ENCODE assay signal across 4 fruit fly cellular contexts in the genomic region with DNA sequence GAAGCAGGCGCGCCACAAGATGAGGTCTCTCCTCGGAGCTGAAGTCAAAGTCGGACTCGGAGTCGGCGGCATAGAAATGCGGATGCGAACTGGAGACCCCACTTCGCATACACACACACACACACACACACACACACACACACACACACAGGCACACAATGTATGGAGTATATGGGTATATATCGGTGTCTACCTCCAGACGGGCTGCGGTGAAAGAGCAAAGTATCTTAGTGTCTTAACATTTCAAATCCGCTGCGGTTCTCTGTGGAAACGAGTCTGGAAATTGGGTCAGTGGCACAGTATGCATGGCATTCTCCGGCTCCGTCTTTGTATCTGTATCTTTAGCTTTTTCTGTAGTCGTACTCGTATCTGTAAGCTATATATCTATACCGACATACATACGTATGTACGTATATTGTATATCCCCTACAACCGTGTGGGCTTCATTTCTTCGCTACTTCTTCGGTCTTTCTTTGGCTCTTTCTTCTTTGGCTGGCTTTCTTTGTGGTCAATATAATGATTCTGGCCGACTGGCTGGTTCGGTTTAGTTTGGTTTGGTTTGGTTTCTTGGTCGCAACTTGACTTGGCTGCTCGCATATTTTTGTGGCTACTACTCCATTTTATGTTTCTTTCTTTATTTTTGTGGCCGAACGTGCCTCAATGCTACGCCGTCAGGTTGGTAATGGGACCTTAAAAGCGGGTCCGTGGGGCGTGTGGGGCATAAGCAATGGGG.
A peak's percentile ranks its signal among the peaks of the same experiment; 100 is the strongest.
TF ChIP-seq lines count a peak whose summit lies in the region.

No protein-coding gene starts in this region.

- no peak for TF ChIP-seq CTCF in whole organism, embryonic (GFP tag; optimal IDR thresholded peaks at IDR 0.05; lab: Kevin White, UChicago)

TF ChIP-seq in whole organism, embryonic, 481 proteins besides CTCF, POLR2A, EP300 and RAD21:
- TF ChIP-seq CG18619 (GFP tag; optimal IDR thresholded peaks at IDR 0.05; lab: Kevin White, UChicago) (no peak), CG2199 (GFP tag; IDR thresholded peaks at IDR 0.05; lab: Robert Waterston, UW) (peak; percentile 62; the same call in 1 of the 3 replicates), oc (tag; optimal IDR thresholded peaks at IDR 0.05; lab: Kevin White, UChicago) (peak; percentile 27), pros (GFP tag; optimal IDR thresholded peaks at IDR 0.05; lab: Kevin White, UChicago) (peak; percentile 86), Spps (tag; optimal IDR thresholded peaks at IDR 0.05; lab: Kevin White, UChicago) (no peak), sd (tag; optimal IDR thresholded peaks at IDR 0.05; lab: Kevin White, UChicago) (peak; percentile 66), vvl (GFP tag; IDR thresholded peaks at IDR 0.05; lab: Robert Waterston, UW) (peak; percentile 58; the same call in 1 of the 2 replicates), chm (GFP tag; IDR thresholded peaks at IDR 0.05; lab: Robert Waterston, UW) (no peak), Aef1 (GFP tag; IDR thresholded peaks at IDR 0.05; lab: Robert Waterston, UW) (no peak), Med (GFP tag; lab: Kevin White, UChicago) (peak; percentile 20), kni (GFP tag; optimal IDR thresholded peaks at IDR 0.05; lab: Kevin White, UChicago) (peak; percentile 80), cg (GFP tag; optimal IDR thresholded peaks at IDR 0.05; lab: Kevin White, UChicago) (peak; percentile 71)

TF ChIP-seq in whole organism, prepupa, 60 proteins besides CTCF, POLR2A, EP300 and RAD21 (continues in another document):
- TF ChIP-seq CG11762 (GFP tag; optimal IDR thresholded peaks at IDR 0.05; lab: Kevin White, UChicago; ENCODE audit: insufficient read depth) (no peak), fkh (GFP tag; optimal IDR thresholded peaks at IDR 0.05; lab: Kevin White, UChicago) (no peak), CG15336 (GFP tag; IDR thresholded peaks at IDR 0.05; lab: Robert Waterston, UW) (no peak), CG16779 (tag; optimal IDR thresholded peaks at IDR 0.05; lab: Kevin White, UChicago) (no peak), CG8319 (GFP tag; optimal IDR thresholded peaks at IDR 0.05; lab: Kevin White, UChicago) (peak; percentile 53), CG11294 (GFP tag; IDR thresholded peaks at IDR 0.05; lab: Robert Waterston, UW) (no peak), CG32006 (GFP tag; optimal IDR thresholded peaks at IDR 0.05; lab: Kevin White, UChicago) (no peak), CG3919 (GFP tag; optimal IDR thresholded peaks at IDR 0.05; lab: Kevin White, UChicago) (no peak), Hr4 (GFP tag; optimal IDR thresholded peaks at IDR 0.05; lab: Kevin White, UChicago) (no peak), eg (GFP tag; IDR thresholded peaks at IDR 0.05; lab: Robert Waterston, UW) (no peak), Eip75B (GFP tag; optimal IDR thresholded peaks at IDR 0.05; lab: Kevin White, UChicago) (peak; percentile 73), dsx (GFP tag; optimal IDR thresholded peaks at IDR 0.05; lab: Kevin White, UChicago; ENCODE audit: poor library complexity, severe bottlenecking) (peak; percentile 73), svp (GFP tag; lab: Kevin White, UChicago) (peak; percentile 35), Hr39 (GFP tag; optimal IDR thresholded peaks at IDR 0.05; lab: Kevin White, UChicago) (no peak), fd85E (GFP tag; optimal IDR thresholded peaks at IDR 0.05; lab: Kevin White, UChicago) (no peak), ss (GFP tag; optimal IDR thresholded peaks at IDR 0.05; lab: Kevin White, UChicago) (no peak), CG34406 (GFP tag; optimal IDR thresholded peaks at IDR 0.05; lab: Kevin White, UChicago) (no peak), salr (GFP tag; optimal IDR thresholded peaks at IDR 0.05; lab: Kevin White, UChicago) (no peak), CG8119 (GFP tag; IDR thresholded peaks at IDR 0.05; lab: Robert Waterston, UW) (no peak), topi (GFP tag; optimal IDR thresholded peaks at IDR 0.05; lab: Kevin White, UChicago) (no peak), esn (GFP tag; optimal IDR thresholded peaks at IDR 0.05; lab: Kevin White, UChicago) (no peak), Eip78C (GFP tag; lab: Kevin White, UChicago) (no peak), dac (GFP tag; optimal IDR thresholded peaks at IDR 0.05; lab: Kevin White, UChicago) (no peak), net (GFP tag; optimal IDR thresholded peaks at IDR 0.05; lab: Kevin White, UChicago) (no peak), Hr38 (GFP tag; optimal IDR thresholded peaks at IDR 0.05; lab: Kevin White, UChicago) (no peak)

TF ChIP-seq in whole organism, pupa, 21 proteins besides CTCF, POLR2A, EP300 and RAD21:
- TF ChIP-seq EcR (GFP tag; optimal IDR thresholded peaks at IDR 0.05; lab: Kevin White, UChicago) = peak; percentile 22
- no peak for TF ChIP-seq CG17806 (tag; optimal IDR thresholded peaks at IDR 0.05; lab: Kevin White, UChicago)

TF ChIP-seq in whole organism, wandering third instar larva, 38 proteins besides CTCF, POLR2A, EP300 and RAD21:
- TF ChIP-seq Dfd (GFP tag; optimal IDR thresholded peaks at IDR 0.05; lab: Kevin White, UChicago) = peak; percentile 71
- peak; percentile 56 for TF ChIP-seq psq (GFP tag; optimal IDR thresholded peaks at IDR 0.05; lab: Kevin White, UChicago)
- TF ChIP-seq usp (GFP tag; optimal IDR thresholded peaks at IDR 0.05; lab: Kevin White, UChicago) = no peak
